Fruit fly (Drosophila melanogaster) whole organism: ENCODE results near the gene LUBEL.

Source experiments
- CG8478 ChIP-seq: fragments of >200 bp; optimal IDR thresholded peaks from 2 replicates; lab custom pipeline; 2018; ENCODE audit warnings: inconsistent platforms
- EcR ChIP-seq, 2 experiments: fragments of >200 bp; optimal IDR thresholded peaks; 2 replicates each; lab custom pipeline; 2017; ENCODE audit warnings: missing biosample characterization in 2 of 2, missing genetic modification characterization in 2 of 2, missing genetic modification reagents in 2 of 2
- pan ChIP-seq: fragments of >200 bp; optimal IDR thresholded peaks from 2 replicates; lab custom pipeline; 2017
- psq ChIP-seq: fragments of >200 bp; optimal IDR thresholded peaks from 2 replicates; lab custom pipeline; 2017
- usp ChIP-seq: fragments of >200 bp; optimal IDR thresholded peaks from 2 replicates; lab custom pipeline; 2017; ENCODE audit warnings: missing biosample characterization, missing genetic modification characterization, mixed read lengths

dm6 chr2L:6805783-6806182 is 33.2 kb upstream of the LUBEL start, which contains the start of gene CG17375:
- no peak for TF ChIP-seq pan (lab: Kevin White, UChicago)
- no peak for TF ChIP-seq usp
- no peak for TF ChIP-seq CG8478 (lab: Kevin White, UChicago)
- TF ChIP-seq psq: no peak
- no peak for TF ChIP-seq EcR (GFP tag; optimal IDR thresholded peaks at IDR 0.05; lab: Kevin White, UChicago)
